Fruit fly (Drosophila melanogaster) whole organism, wandering third instar larva: ENCODE data around the gene Amnionless.

Source experiments
- Abd-B ChIP-seq: fragments of >200 bp; optimal IDR thresholded peaks from 2 replicates; lab custom pipeline; 2017; ENCODE audit warnings: missing biosample characterization, missing genetic modification characterization
- CG32264 ChIP-seq: fragments of 200-800 bp; sonication (Bioruptor generic); optimal IDR thresholded peaks from 2 replicates; lab custom pipeline; 2016; ENCODE audit warnings: missing biosample characterization, missing genetic modification characterization
- CG9705 ChIP-seq: fragments of 200-800 bp; sonication (Bioruptor generic); optimal IDR thresholded peaks from 2 replicates; lab custom pipeline; 2018; ENCODE audit warnings: missing biosample characterization, mild to moderate bottlenecking, missing genetic modification characterization
- CrebA ChIP-seq: fragments of 200-800 bp; sonication (Bioruptor generic); optimal IDR thresholded peaks from 2 replicates; lab custom pipeline; 2016; ENCODE audit warnings: missing biosample characterization, mild to moderate bottlenecking, missing genetic modification characterization, borderline replicate concordance
- Dfd ChIP-seq: fragments of >200 bp; optimal IDR thresholded peaks from 2 replicates; lab custom pipeline; 2017; ENCODE audit warnings: missing biosample characterization, missing genetic modification characterization
- Dif ChIP-seq: fragments of 200-275, 200-300 bp; sonication (Bioruptor generic); optimal IDR thresholded peaks from 2 replicates; lab custom pipeline; 2018; ENCODE audit warnings: missing biosample characterization, missing genetic modification characterization; ENCODE audit not compliant: partially characterized antibody
- GATAd ChIP-seq: sonication (Bioruptor generic); optimal IDR thresholded peaks from 2 replicates; lab custom pipeline; 2016; ENCODE audit warnings: missing biosample characterization, missing genetic modification characterization
- HLH106 ChIP-seq: fragments of 200-800 bp; optimal IDR thresholded peaks from 3 replicates; lab custom pipeline; 2019; ENCODE audit warnings: missing biosample characterization, mild to moderate bottlenecking, missing genetic modification characterization, moderate library complexity
- Hnf4 ChIP-seq: fragments of 200-800 bp; sonication (Bioruptor generic); optimal IDR thresholded peaks from 2 replicates; lab custom pipeline; 2016; ENCODE audit warnings: missing biosample characterization, mild to moderate bottlenecking, missing genetic modification characterization
- Hr78 ChIP-seq: fragments of >200 bp; optimal IDR thresholded peaks from 2 replicates; lab custom pipeline; 2017; ENCODE audit warnings: missing biosample characterization, missing genetic modification characterization
- Hr83 ChIP-seq: fragments of 200-300 bp; sonication (Bioruptor generic); optimal IDR thresholded peaks from 2 replicates; lab custom pipeline; 2016; ENCODE audit warnings: missing biosample characterization, mild to moderate bottlenecking, missing genetic modification characterization, moderate library complexity; ENCODE audit not compliant: poor library complexity, severe bottlenecking
- Jra ChIP-seq: sonication (Bioruptor generic); optimal IDR thresholded peaks from 2 replicates; lab custom pipeline; 2016; ENCODE audit warnings: missing biosample characterization, missing genetic modification characterization
- Mio ChIP-seq: sonication (Bioruptor generic); optimal IDR thresholded peaks from 2 replicates; lab custom pipeline; 2016; ENCODE audit warnings: missing biosample characterization, missing genetic modification characterization
- Myc ChIP-seq: fragments of >200 bp; optimal IDR thresholded peaks from 2 replicates; lab custom pipeline; 2017
- N ChIP-seq: fragments of >200 bp; optimal IDR thresholded peaks from 2 replicates; lab custom pipeline; 2018; ENCODE audit warnings: missing biosample characterization, missing external identifiers, missing genetic modification characterization
- OdsH ChIP-seq: fragments of 200-800 bp; sonication (Bioruptor generic); optimal IDR thresholded peaks from 2 replicates; lab custom pipeline; 2016; ENCODE audit warnings: missing biosample characterization, mild to moderate bottlenecking, missing genetic modification characterization
- Rel ChIP-seq, 2 experiments: fragments of 200-800 bp; sonication (Bioruptor generic) in 1 of 2; optimal IDR thresholded peaks; 2 replicates in 1 of 2; 3 replicates in 1 of 2; lab custom pipeline; 2016 to 2019; ENCODE audit warnings: mild to moderate bottlenecking in 2 of 2, missing biosample characterization in 2 of 2, missing genetic modification characterization in 2 of 2, moderate library complexity in 1 of 2
- Sp1 ChIP-seq: fragments of 200-800 bp; sonication (Bioruptor generic); optimal IDR thresholded peaks from 3 replicates; lab custom pipeline; 2019; ENCODE audit warnings: missing biosample characterization, mild to moderate bottlenecking, missing genetic modification characterization, moderate library complexity
- Vsx2 ChIP-seq: fragments of 200-300, 225-300 bp; sonication (Bioruptor generic); optimal IDR thresholded peaks from 2 replicates; lab custom pipeline; 2018; ENCODE audit warnings: missing biosample characterization, missing genetic modification characterization; ENCODE audit not compliant: partially characterized antibody
- br ChIP-seq: fragments of 200-800 bp; sonication (Bioruptor generic); optimal IDR thresholded peaks from 2 replicates; lab custom pipeline; 2016; ENCODE audit warnings: missing biosample characterization, missing genetic modification characterization
- brk ChIP-seq: fragments of 200-800 bp; sonication (Bioruptor generic); optimal IDR thresholded peaks from 2 replicates; lab custom pipeline; 2016; ENCODE audit warnings: missing biosample characterization, mild to moderate bottlenecking, missing genetic modification characterization
- dl ChIP-seq, 2 experiments: fragments of 175-275, 200-275 bp in 1 of 2; fragments of 200-275 bp in 1 of 2; sonication (Bioruptor generic); optimal IDR thresholded peaks; lab custom pipeline; 2018; ENCODE audit warnings: mild to moderate bottlenecking in 2 of 2, missing biosample characterization in 2 of 2, missing genetic modification characterization in 2 of 2, moderate library complexity in 2 of 2; ENCODE audit not compliant: partially characterized antibody in 2 of 2, insufficient read depth in 1 of 2
- dmrt93B ChIP-seq: fragments of 200-800 bp; sonication (Bioruptor generic); optimal IDR thresholded peaks from 2 replicates; lab custom pipeline; 2018; ENCODE audit warnings: missing biosample characterization, mild to moderate bottlenecking, missing genetic modification characterization
- dsf ChIP-seq: sonication (Bioruptor generic); optimal IDR thresholded peaks from 2 replicates; lab custom pipeline; 2016; ENCODE audit warnings: missing biosample characterization, missing genetic modification characterization, borderline replicate concordance
- ey ChIP-seq: fragments of 200-800 bp; sonication (Bioruptor generic); optimal IDR thresholded peaks from 2 replicates; lab custom pipeline; 2016; ENCODE audit warnings: missing biosample characterization, missing genetic modification characterization
- foxo ChIP-seq, 2 experiments: fragments of 200-800 bp; sonication (Bioruptor generic); optimal IDR thresholded peaks; 2 replicates in 1 of 2; 3 replicates in 1 of 2; lab custom pipeline; 2016 to 2017; ENCODE audit warnings: missing biosample characterization in 2 of 2, missing genetic modification characterization in 2 of 2
- h ChIP-seq: fragments of 200-800 bp; sonication (Bioruptor generic); optimal IDR thresholded peaks from 3 replicates; lab custom pipeline; 2016; ENCODE audit warnings: missing biosample characterization, mild to moderate bottlenecking, missing genetic modification characterization
- jim ChIP-seq: fragments of 175-275, 200-325 bp; sonication (Bioruptor generic); optimal IDR thresholded peaks from 2 replicates; lab custom pipeline; 2016; ENCODE audit warnings: missing biosample characterization, mild to moderate bottlenecking, missing genetic modification characterization
- lola ChIP-seq: fragments of >200 bp; optimal IDR thresholded peaks from 2 replicates; lab custom pipeline; 2017; ENCODE audit warnings: missing biosample characterization, missing genetic modification characterization
- pan ChIP-seq: fragments of >200 bp; optimal IDR thresholded peaks from 2 replicates; lab custom pipeline; 2017
- psq ChIP-seq: fragments of 200-800 bp; sonication (Bioruptor generic); optimal IDR thresholded peaks from 3 replicates; lab custom pipeline; 2017; ENCODE audit warnings: missing biosample characterization, mild to moderate bottlenecking, missing genetic modification characterization, moderate library complexity
- rgr ChIP-seq: fragments of 200-800 bp; sonication (Bioruptor generic); optimal IDR thresholded peaks from 3 replicates; lab custom pipeline; 2016; ENCODE audit warnings: missing biosample characterization, mild to moderate bottlenecking, missing genetic modification characterization
- sage ChIP-seq: fragments of 200-800 bp; sonication (Bioruptor generic); optimal IDR thresholded peaks from 2 replicates; lab custom pipeline; 2016; ENCODE audit warnings: missing biosample characterization, mild to moderate bottlenecking, missing genetic modification characterization
- sv ChIP-seq: fragments of 200-800 bp; sonication (Bioruptor generic); optimal IDR thresholded peaks from 3 replicates; lab custom pipeline; 2016; ENCODE audit warnings: missing biosample characterization, missing genetic modification characterization
- tai ChIP-seq: sonication (Bioruptor generic); optimal IDR thresholded peaks from 2 replicates; lab custom pipeline; 2016; ENCODE audit warnings: missing biosample characterization, missing genetic modification characterization
- usp ChIP-seq: fragments of >200 bp; optimal IDR thresholded peaks from 2 replicates; lab custom pipeline; 2017; ENCODE audit warnings: missing biosample characterization, missing genetic modification characterization
- woc ChIP-seq: sonication (Bioruptor generic); optimal IDR thresholded peaks from 2 replicates; lab custom pipeline; 2016; ENCODE audit warnings: missing biosample characterization, mild to moderate bottlenecking, missing genetic modification characterization

Amnionless gene

DNA sequence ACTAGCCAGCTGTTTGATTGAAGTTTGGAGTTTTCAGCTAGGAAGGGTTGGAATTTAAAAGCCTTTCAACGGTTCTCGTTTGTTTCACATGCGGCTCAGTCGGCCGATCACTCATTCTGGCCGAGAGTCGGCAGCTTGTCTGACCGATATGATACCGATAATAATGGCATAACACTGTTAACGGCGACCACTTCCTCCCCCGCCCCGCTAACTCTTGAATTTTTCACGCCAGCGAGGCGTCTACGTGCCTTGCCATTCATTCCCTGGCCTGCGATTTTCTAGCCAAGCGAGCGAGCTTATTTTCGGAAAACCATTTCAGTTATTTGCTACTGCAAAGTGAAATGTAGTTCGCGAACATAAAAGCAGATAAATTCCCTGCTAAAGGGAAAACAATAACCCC is 11.1 kb upstream of the Amnionless start:
- TF ChIP-seq h (GFP tag; lab: Kevin White, UChicago) (no peak), GATAd (GFP tag; lab: Kevin White, UChicago) (no peak), woc (GFP tag; lab: Kevin White, UChicago) (no peak), jim (no peak), Sp1 (GFP tag; lab: Kevin White, UChicago) (no peak), tai (GFP tag; lab: Kevin White, UChicago) (no peak), CrebA (GFP tag; lab: Kevin White, UChicago) (no peak), brk (GFP tag; lab: Kevin White, UChicago) (no peak), CG32264 (no peak), Rel (GFP tag; optimal IDR thresholded peaks at IDR 0.05; lab: Kevin White, UChicago) (no peak), Rel (tag; optimal IDR thresholded peaks at IDR 0.05; lab: Kevin White, UChicago) (no peak), OdsH (GFP tag; lab: Kevin White, UChicago) (no peak), Hnf4 (GFP tag; lab: Kevin White, UChicago) (no peak), Abd-B (GFP tag; lab: Kevin White, UChicago) (no peak), N (no peak), Dif (GFP tag; lab: Kevin White, UChicago) (no peak), HLH106 (tag; lab: Kevin White, UChicago) (no peak), pan (no peak), Hr78 (GFP tag; lab: Kevin White, UChicago) (no peak)

dm6 chr2L:299038-299437 is 10.1 kb upstream of the Amnionless start:
- TF ChIP-seq CG9705 (GFP tag; lab: Kevin White, UChicago) (no peak), h (GFP tag; lab: Kevin White, UChicago) (no peak), Hnf4 (GFP tag; lab: Kevin White, UChicago) (no peak), Rel (GFP tag; optimal IDR thresholded peaks at IDR 0.05; lab: Kevin White, UChicago) (no peak), Rel (tag; optimal IDR thresholded peaks at IDR 0.05; lab: Kevin White, UChicago) (no peak), CrebA (GFP tag; lab: Kevin White, UChicago) (no peak), br (GFP tag; lab: Kevin White, UChicago) (no peak), Dif (GFP tag; lab: Kevin White, UChicago) (no peak)
- TF ChIP-seq, all 38 proteins: peak for 0

DNA sequence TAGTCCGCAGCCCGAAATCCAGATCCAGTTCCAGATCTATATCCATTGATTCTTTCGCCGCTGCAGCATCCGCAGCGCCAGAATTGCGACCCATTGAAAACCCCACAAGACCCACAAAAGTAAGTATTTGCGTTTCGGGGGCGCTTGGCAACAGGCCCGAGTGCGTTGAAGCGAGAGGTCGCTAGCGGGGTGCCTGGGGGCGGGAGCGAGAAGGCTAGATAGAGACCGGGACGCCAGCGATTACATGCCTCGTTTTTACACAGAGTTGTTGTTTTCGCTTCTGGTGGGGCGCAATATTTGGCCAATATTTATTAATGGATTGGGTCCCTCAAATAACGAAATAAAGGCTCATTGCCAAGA is 9.3 kb upstream of the Amnionless start:
- TF ChIP-seq Abd-B (GFP tag; lab: Kevin White, UChicago) (no peak), Rel (GFP tag; optimal IDR thresholded peaks at IDR 0.05; lab: Kevin White, UChicago) (no peak), Rel (tag; optimal IDR thresholded peaks at IDR 0.05; lab: Kevin White, UChicago) (peak; percentile 48)

- TF ChIP-seq psq (GFP tag; lab: Kevin White, UChicago) (peak; percentile 85), ey (GFP tag; lab: Kevin White, UChicago) (peak; percentile 92), N (peak; percentile 16), jim (peak; percentile 92), usp (no peak), Sp1 (GFP tag; lab: Kevin White, UChicago) (peak; percentile 92), sage (peak; percentile 71), dl (GFP tag; optimal IDR thresholded peaks at IDR 0.05; lab: Kevin White, UChicago; ENCODE audit: insufficient read depth in 1 of 2, partially characterized antibody in 2 of 2) (no peak), foxo (GFP tag; optimal IDR thresholded peaks at IDR 0.05; lab: Kevin White, UChicago) (peak; percentile 49 to 98), OdsH (GFP tag; lab: Kevin White, UChicago) (peak; percentile 89), dsf (GFP tag; lab: Kevin White, UChicago) (peak; percentile 93), woc (GFP tag; lab: Kevin White, UChicago) (peak; percentile 79), Abd-B (GFP tag; lab: Kevin White, UChicago) (no peak), GATAd (GFP tag; lab: Kevin White, UChicago) (no peak), Rel (GFP tag; optimal IDR thresholded peaks at IDR 0.05; lab: Kevin White, UChicago) (no peak), Rel (tag; optimal IDR thresholded peaks at IDR 0.05; lab: Kevin White, UChicago) (peak; percentile 25), Jra (GFP tag; lab: Kevin White, UChicago) (peak; percentile 96), pan (no peak), Myc (no peak), tai (GFP tag; lab: Kevin White, UChicago) (peak; percentile 98), Mio (GFP tag; lab: Kevin White, UChicago) (peak; percentile 89), Dif (GFP tag; lab: Kevin White, UChicago) (peak; percentile 37), rgr (GFP tag; lab: Kevin White, UChicago) (peak; percentile 95), CrebA (GFP tag; lab: Kevin White, UChicago) (no peak), Hr83 (GFP tag; lab: Kevin White, UChicago) (peak; percentile 100), CG9705 (GFP tag; lab: Kevin White, UChicago) (peak; percentile 85), Hr78 (GFP tag; lab: Kevin White, UChicago) (no peak), dmrt93B (GFP tag; lab: Kevin White, UChicago) (peak; percentile 86), Vsx2 (GFP tag; lab: Kevin White, UChicago) (no peak), brk (GFP tag; lab: Kevin White, UChicago) (peak; percentile 76), sv (GFP tag; lab: Kevin White, UChicago) (peak; percentile 91), Dfd (GFP tag; lab: Kevin White, UChicago) (peak; percentile 12), CG32264 (peak; percentile 91), Hnf4 (GFP tag; lab: Kevin White, UChicago) (peak; percentile 98), br (GFP tag; lab: Kevin White, UChicago) (peak; percentile 94), lola (no peak)
Observed at dm6 chr2L:297480-298284, 8.7 kb upstream of the Amnionless start, which contains the start of gene Pi3K21B. Gene Pi3K21B (plus strand): TSS chr2L:297880.
